Fruit fly (Drosophila melanogaster): ENCODE results near the gene Obp99b.

The Obp99b gene

DNA sequence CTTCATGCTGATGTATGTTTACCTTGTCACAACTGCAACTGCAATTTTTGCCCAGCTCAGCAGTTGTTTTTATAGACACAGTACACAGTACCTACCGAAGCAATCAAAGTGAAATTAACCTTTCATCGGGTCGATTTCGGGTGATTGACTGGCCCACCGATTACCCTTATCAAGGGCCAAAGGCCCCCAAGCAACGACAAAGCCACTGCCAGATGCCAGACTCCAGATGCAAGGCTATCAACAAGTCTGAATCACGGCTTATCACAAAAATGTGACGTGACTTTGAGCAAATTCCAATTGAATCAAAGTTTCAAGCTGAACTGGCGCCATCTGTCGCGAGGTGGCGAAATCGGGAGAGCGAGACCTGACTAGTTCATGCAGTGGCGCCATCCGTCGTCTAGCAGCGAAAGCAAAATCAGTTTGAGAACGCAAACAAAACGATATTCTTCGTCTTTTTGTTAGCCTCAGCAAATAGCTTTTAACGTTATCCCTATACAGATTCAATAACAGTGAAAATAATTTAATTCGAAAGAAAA, at the start of gene Obp99b:
TSS of gene Obp99b (minus strand) at position 115 of the 536 bp plus-strand sequence.
- TF ChIP-seq h (optimal IDR thresholded peaks at IDR 0.05) = peak; percentile 99
- TF ChIP-seq psq (optimal IDR thresholded peaks at IDR 0.05) = no peak

DNA sequence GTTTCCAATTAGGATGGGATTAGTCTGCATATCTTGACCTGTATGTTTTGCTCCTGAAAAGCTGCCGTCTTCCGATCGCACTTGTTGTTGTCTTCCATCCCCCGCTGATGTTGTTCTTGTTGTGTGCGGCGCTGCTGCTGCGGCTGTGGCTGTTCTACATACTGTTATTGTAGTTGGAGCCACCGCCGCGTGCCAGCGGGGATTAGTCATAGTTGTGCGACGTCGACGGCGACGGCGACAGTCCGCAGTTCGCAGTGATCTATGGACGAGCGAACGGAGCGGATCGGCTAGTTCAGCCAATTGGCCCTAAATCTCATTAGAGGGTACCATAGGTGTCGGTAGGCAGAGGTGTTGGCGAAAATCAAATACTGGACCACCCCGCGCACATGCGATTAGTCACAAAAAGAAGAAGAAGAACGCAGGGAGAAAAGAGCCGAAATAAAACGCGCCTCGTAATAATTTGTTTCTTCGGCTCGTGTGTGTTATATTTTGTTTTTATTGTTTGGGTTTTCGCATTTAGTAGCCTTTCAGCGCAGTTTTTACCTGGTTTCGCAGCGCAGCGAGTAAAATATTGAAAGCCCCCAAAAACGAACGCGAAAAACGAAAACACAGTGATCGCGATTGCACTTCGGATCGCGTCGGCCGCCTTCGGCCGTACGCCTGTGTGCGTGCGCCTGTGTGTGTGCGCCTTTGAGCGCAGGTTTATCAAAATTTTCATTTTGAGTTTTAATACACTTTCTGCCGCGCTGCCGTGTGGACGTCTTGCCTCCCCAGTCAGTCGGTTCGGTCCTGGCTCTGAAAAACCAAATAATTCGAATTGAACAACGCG, 48.8 kb upstream of the Obp99b start, which contains the start of gene kay:
TSS of gene kay (plus strand) at position 729 of the 829 bp plus-strand sequence.
- no peak for TF ChIP-seq Sin3A (optimal IDR thresholded peaks at IDR 0.05)
- no peak for TF ChIP-seq Myc (optimal IDR thresholded peaks at IDR 0.05)

DNA sequence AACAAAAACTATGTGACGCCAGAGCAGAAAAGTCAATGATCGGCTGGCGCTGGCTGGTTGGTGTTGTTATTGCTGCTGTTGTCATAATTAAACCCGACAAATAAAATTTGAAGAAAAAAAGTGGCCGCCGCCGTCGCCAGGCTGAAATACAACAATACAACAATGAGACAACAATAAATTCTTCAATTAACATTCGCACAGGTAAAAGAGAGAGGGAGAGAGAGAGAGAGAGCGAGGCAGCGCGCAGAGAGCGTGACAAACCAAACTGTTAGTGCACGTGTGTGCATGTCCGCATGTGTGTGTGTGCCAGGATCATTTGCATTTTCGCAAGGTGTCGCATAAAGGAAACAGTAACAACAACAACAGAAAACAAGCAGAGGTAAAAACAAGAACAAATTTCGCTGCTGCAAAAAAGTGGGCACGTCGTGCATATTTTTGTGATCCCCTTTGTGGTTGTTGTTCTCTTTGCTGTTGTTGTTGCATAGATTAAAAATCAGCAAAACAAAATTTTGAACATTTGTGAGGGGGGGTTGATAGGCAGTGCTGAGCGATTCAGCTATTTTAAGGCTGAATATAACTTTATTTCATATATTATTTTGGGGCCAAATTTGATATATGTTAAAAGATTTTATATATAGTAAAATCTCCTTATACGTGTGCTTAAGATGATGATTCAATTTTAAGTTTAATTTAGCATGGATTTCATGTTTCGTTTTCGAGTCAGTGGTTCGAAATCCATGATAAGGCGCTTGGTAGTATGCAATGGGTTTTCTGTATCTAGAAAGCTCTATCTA, 47.8 kb upstream of the Obp99b start:
- TF ChIP-seq Sin3A (optimal IDR thresholded peaks at IDR 0.05) = no peak
- TF ChIP-seq ttk (optimal IDR thresholded peaks at IDR 0.05) = no peak
- no peak for TF ChIP-seq psq (optimal IDR thresholded peaks at IDR 0.05)
- TF ChIP-seq h (optimal IDR thresholded peaks at IDR 0.05) = no peak
- TF ChIP-seq insv (optimal IDR thresholded peaks at IDR 0.05) = no peak
- no peak for TF ChIP-seq Myc (optimal IDR thresholded peaks at IDR 0.05)

DNA sequence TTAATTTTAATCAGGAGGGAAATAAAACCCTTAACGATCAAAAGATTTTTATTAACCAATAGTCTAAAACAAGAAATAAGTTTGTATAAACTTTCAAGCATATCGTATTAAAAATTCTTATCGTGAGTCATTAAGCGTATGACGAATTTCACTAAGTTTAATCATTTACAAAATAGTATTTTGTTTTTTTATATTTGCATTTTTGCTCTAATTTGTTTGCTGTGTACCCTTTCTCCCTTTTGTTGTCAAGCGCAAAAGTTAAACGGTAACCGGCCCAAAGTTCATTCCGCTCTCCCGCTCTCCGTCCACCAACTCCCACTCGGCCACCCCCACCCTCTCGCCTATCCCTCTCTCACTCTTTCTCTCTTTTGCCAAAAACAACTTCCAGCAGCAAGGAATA, 47.1 kb upstream of the Obp99b start:
- no peak for TF ChIP-seq insv (optimal IDR thresholded peaks at IDR 0.05)
- TF ChIP-seq ttk (optimal IDR thresholded peaks at IDR 0.05) = no peak
- TF ChIP-seq psq (optimal IDR thresholded peaks at IDR 0.05) = no peak
- TF ChIP-seq Myc (optimal IDR thresholded peaks at IDR 0.05) = no peak
- TF ChIP-seq h (optimal IDR thresholded peaks at IDR 0.05) = no peak
- no peak for TF ChIP-seq Sin3A (optimal IDR thresholded peaks at IDR 0.05)

DNA sequence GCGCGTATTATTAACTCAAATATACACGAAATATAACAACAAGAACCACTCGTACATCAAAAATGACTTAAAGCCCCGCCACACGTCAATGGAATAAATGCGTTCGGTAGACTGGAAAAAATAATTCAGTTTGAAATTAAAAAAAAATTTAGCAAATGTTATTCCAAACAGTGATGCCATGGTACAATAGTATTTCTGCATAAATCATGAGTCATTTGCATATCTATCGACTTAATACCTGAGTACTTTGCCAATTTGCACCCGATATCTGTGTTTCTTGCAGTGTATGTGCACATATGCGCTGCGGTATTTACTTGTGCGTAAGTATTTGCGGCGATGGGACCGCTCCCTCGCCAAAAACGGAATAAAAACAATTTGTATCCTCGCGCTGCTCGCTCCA, 46.5 kb upstream of the Obp99b start:
- no peak for TF ChIP-seq Sin3A (optimal IDR thresholded peaks at IDR 0.05)
- TF ChIP-seq h (optimal IDR thresholded peaks at IDR 0.05) = no peak
- TF ChIP-seq insv (optimal IDR thresholded peaks at IDR 0.05) = no peak
- no peak for TF ChIP-seq psq (optimal IDR thresholded peaks at IDR 0.05)
- TF ChIP-seq Myc (optimal IDR thresholded peaks at IDR 0.05) = no peak

DNA sequence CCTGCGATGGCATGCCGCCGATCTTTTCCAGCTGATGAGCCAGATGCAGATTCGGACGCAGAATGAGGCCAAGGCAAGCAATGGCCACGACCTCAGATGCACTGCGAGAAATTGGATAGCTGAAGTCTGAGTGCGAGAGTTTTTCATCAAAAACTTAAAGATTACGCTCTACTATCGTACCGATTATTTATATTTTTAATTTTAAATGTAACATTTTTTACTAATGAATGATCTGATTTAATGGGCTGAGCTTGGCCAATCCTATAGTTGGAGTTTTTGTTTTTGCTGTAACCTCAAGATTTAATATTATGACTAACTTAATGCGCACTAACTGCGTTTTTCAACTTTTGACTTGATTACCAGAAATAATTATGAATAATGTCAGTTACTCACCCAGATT, 45.6 kb upstream of the Obp99b start:
- TF ChIP-seq Myc (optimal IDR thresholded peaks at IDR 0.05) (no peak), insv (optimal IDR thresholded peaks at IDR 0.05) (no peak), psq (optimal IDR thresholded peaks at IDR 0.05) (no peak), Sin3A (optimal IDR thresholded peaks at IDR 0.05) (no peak)

DNA sequence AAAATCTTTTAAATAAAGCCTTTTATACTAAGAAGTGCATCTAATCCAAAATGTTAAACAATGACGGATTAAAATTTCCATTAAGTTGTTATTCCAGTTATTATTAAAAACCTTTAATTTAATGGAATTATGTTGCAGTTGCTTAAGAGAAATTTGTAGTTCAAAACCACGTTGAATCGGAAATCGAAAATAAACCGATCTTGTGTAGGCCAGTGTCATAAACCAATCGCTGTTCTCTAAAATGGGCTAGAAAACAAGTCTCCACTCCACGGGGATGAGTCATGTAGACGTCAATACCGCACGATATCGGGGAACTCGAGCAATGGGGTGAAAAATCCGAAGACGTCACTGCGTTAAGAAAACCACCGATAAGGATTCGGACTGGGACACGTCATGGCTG, 44.9 kb upstream of the Obp99b start:
- no peak for TF ChIP-seq psq (optimal IDR thresholded peaks at IDR 0.05)
- no peak for TF ChIP-seq ttk (optimal IDR thresholded peaks at IDR 0.05)
- no peak for TF ChIP-seq Myc (optimal IDR thresholded peaks at IDR 0.05)
- no peak for TF ChIP-seq insv (optimal IDR thresholded peaks at IDR 0.05)
- no peak for TF ChIP-seq Sin3A (optimal IDR thresholded peaks at IDR 0.05)
- no peak for TF ChIP-seq h (optimal IDR thresholded peaks at IDR 0.05)

DNA sequence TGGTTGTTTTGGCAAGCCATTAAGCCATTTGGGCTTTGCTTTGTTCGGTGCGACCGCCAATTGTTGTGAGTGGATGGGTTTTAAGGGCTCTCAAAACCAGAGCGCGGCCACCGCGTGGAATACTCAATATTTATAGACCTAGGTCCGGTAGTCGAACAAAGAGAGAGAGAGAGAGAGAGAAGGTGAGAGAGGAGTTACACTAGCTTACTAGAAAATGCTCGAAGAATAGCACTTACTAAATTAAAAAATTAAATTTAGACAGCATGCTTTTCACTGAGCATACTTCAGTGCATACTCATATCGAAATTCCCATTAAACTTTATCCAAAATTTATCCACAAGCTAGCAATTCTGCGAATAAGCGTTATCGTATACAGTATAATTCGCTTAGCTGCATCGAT, 43.3 kb upstream of the Obp99b start:
- TF ChIP-seq insv (optimal IDR thresholded peaks at IDR 0.05) (no peak), ttk (optimal IDR thresholded peaks at IDR 0.05) (no peak), Sin3A (optimal IDR thresholded peaks at IDR 0.05) (no peak), Myc (optimal IDR thresholded peaks at IDR 0.05) (no peak), h (optimal IDR thresholded peaks at IDR 0.05) (no peak), psq (optimal IDR thresholded peaks at IDR 0.05) (no peak)

DNA sequence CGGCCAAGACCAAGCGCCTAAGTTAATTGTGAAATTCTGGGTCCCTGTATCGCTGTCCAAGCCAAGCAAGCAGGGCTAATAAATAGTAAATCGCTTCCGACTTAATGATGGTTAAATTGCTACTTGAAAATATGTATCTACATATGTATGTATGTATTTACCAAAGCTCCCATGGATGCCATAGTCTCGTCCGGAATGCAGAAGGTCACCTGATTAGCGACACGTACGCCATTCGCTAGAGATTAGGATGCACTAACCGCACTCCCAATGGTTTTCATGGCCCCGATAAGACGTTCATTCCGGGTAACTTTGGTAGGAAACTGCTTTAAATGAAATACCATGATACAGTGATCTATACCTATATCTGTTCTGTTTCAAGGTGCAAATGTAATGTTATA, 42.0 kb upstream of the Obp99b start:
- TF ChIP-seq insv (optimal IDR thresholded peaks at IDR 0.05) (no peak), Myc (optimal IDR thresholded peaks at IDR 0.05) (no peak), ttk (optimal IDR thresholded peaks at IDR 0.05) (no peak), Sin3A (optimal IDR thresholded peaks at IDR 0.05) (no peak), h (optimal IDR thresholded peaks at IDR 0.05) (no peak), psq (optimal IDR thresholded peaks at IDR 0.05) (no peak)

DNA sequence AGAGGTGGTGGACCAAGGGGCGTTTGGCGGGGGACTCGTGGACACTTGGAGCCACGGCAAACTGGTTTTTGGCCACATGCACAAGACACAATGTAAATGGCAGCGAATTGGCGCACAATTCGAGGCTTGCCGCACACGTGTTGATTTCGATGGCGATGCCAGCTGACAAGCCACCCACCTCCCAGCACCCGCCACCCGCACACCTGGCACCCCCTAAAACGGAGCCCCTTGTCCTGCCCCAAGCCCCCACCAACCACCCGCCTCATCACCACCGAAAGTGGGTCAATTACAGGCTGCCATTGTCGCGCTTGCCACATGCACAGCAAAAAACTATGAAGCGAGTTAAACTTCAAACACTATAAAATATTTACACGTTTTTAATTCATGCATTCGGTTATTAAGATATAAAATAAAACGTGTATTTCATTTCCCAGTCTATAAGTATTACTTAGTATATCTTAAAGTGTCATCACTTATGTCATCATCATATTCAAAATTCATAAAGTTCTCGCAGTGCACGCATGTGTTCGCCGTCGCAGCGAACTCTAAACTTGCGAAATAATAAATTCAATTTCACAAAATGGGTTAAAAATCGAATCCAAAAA, 41.5 kb upstream of the Obp99b start:
- TF ChIP-seq h (optimal IDR thresholded peaks at IDR 0.05) (no peak), psq (optimal IDR thresholded peaks at IDR 0.05) (no peak), insv (optimal IDR thresholded peaks at IDR 0.05) (no peak), ttk (optimal IDR thresholded peaks at IDR 0.05) (no peak), Sin3A (optimal IDR thresholded peaks at IDR 0.05) (no peak), Myc (optimal IDR thresholded peaks at IDR 0.05) (no peak)

DNA sequence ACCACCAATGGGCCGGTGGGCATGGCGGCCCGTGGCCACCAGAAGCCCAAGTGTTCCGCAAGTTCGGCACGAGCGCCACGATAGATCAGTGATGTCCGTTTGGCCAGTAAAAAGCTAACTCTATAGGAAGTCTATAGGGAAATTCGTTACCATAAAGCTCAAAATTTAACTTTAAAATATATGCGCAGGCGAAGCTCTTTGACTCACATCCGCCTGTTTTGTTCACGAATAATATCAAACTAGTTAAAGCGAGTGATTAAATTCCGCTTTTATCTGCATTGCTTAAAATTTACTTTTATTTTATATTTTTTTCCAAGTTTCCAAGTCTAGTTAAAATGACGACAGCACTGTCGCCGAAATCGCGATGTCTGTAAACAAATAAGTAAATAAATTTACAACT, 41.0 kb upstream of the Obp99b start:
- TF ChIP-seq psq (optimal IDR thresholded peaks at IDR 0.05) (no peak), Sin3A (optimal IDR thresholded peaks at IDR 0.05) (no peak), h (optimal IDR thresholded peaks at IDR 0.05) (no peak), ttk (optimal IDR thresholded peaks at IDR 0.05) (no peak), Myc (optimal IDR thresholded peaks at IDR 0.05) (no peak), insv (optimal IDR thresholded peaks at IDR 0.05) (no peak)

DNA sequence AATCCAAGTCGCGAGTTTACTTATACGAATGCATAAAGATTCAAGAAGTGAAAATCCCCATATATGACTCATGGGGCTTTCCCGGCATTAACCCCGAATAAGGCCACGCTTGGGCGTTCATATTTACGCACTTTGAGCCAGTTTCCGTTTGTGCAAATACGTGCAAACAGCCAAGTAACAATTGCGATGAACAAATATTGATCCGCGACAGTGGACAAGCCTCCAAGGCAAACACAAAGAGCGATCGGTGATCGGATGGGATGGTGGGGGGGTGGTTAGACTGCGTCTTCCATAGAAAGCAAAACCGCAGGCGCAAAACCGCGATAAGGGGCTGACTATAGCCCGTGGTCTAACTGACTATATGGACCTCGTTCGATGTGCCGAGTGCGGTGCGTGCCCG, 40.5 kb upstream of the Obp99b start:
- TF ChIP-seq Sin3A (optimal IDR thresholded peaks at IDR 0.05) = no peak
- TF ChIP-seq insv (optimal IDR thresholded peaks at IDR 0.05) = no peak
- TF ChIP-seq ttk (optimal IDR thresholded peaks at IDR 0.05) = no peak
- no peak for TF ChIP-seq Myc (optimal IDR thresholded peaks at IDR 0.05)
- TF ChIP-seq h (optimal IDR thresholded peaks at IDR 0.05) = no peak
- no peak for TF ChIP-seq psq (optimal IDR thresholded peaks at IDR 0.05)

Measured in Kc167 (cell line).